Worm (Caenorhabditis elegans) whole organism, L4 larva: Measurements from ENCODE around the gene irld-40.

Experiments used
- F26F4.8 ChIP-seq: fragments of 200-800 bp; sonication (Bioruptor generic); conservative IDR thresholded peaks from 2 replicates; pipeline ENCODE4 v1.3.6; 2022; ENCODE audit warnings: missing genetic modification characterization, missing compliant biosample characterization
- T26A8.4 ChIP-seq: fragments of 200-800 bp; sonication (Bioruptor generic); IDR thresholded peaks from 2 replicates; pipeline ENCODE4 v1.3.6; 2022; ENCODE audit warnings: missing genetic modification characterization, missing compliant biosample characterization
- Y5F2A.4 ChIP-seq: fragments of 200-800 bp; sonication (Bioruptor generic); optimal IDR thresholded peaks from 2 replicates; lab custom pipeline; 2018; ENCODE audit warnings: mild to moderate bottlenecking, missing genetic modification characterization, missing compliant biosample characterization
- ceh-20 ChIP-seq: fragments of 200-800 bp; sonication (Bioruptor generic); IDR thresholded peaks from 2 replicates; pipeline ENCODE4 v1.3.6; 2022; ENCODE audit warnings: missing genetic modification reagents, missing genetic modification characterization, missing compliant biosample characterization
- ceh-28 ChIP-seq: fragments of 150-350 bp; optimal IDR thresholded peaks from 2 replicates; lab custom pipeline; 2014; ENCODE audit warnings: missing biosample characterization, missing genetic modification reagents, missing genetic modification characterization
- ceh-32 ChIP-seq: sonication (generic microtip); optimal IDR thresholded peaks from 2 replicates; lab custom pipeline; 2016; ENCODE audit warnings: mild to moderate bottlenecking, missing genetic modification characterization, missing compliant biosample characterization; ENCODE audit not compliant: poor library complexity
- ces-1 ChIP-seq: fragments of 150-350 bp; sonication (generic microtip); optimal IDR thresholded peaks from 4 replicates; lab custom pipeline; 2014; ENCODE audit warnings: missing biosample characterization, missing genetic modification reagents, missing genetic modification characterization
- daf-12 ChIP-seq: fragments of 150-350 bp; optimal IDR thresholded peaks from 2 replicates; lab custom pipeline; 2014; ENCODE audit warnings: missing biosample characterization, missing genetic modification reagents, missing genetic modification characterization
- daf-8 ChIP-seq: fragments of 200-800 bp; sonication (Bioruptor generic); IDR thresholded peaks from 2 replicates; pipeline ENCODE4 v1.3.6; 2022; ENCODE audit warnings: missing genetic modification characterization, missing compliant biosample characterization
- dmd-8 ChIP-seq: fragments of 200-800 bp; sonication (Bioruptor generic); IDR thresholded peaks from 2 replicates; pipeline ENCODE4 v1.3.6; 2022; ENCODE audit warnings: missing genetic modification characterization, missing compliant biosample characterization
- hif-1 ChIP-seq, 2 experiments: sonication (generic microtip); optimal IDR thresholded peaks; 2 replicates each; lab custom pipeline; 2016 to 2017; ENCODE audit warnings: missing compliant biosample characterization in 2 of 2, missing genetic modification characterization in 2 of 2, missing genetic modification reagents in 2 of 2, missing genotype in 2 of 2, mild to moderate bottlenecking in 1 of 2
- hmg-1.1 ChIP-seq: fragments of 200-800 bp; sonication (Bioruptor generic); IDR thresholded peaks from 2 replicates; pipeline ENCODE4 v1.3.6; 2022; ENCODE audit warnings: missing genetic modification reagents, missing genetic modification characterization, missing compliant biosample characterization
- lin-15B ChIP-seq: fragments of 150-350 bp; sonication (generic microtip); optimal IDR thresholded peaks from 3 replicates; lab custom pipeline; 2014; ENCODE audit warnings: missing biosample characterization, missing genetic modification characterization
- lir-3 ChIP-seq: sonication (generic microtip); optimal IDR thresholded peaks from 2 replicates; lab custom pipeline; 2016; ENCODE audit warnings: mild to moderate bottlenecking, missing genetic modification characterization, missing compliant biosample characterization
- nhr-111 ChIP-seq: fragments of 200-800 bp; sonication (Bioruptor generic); optimal IDR thresholded peaks from 2 replicates; lab custom pipeline; 2018; ENCODE audit warnings: mild to moderate bottlenecking, missing genetic modification characterization, missing compliant biosample characterization
- nhr-237 ChIP-seq: sonication (generic microtip); optimal IDR thresholded peaks from 2 replicates; lab custom pipeline; 2017; ENCODE audit warnings: missing biosample characterization, missing genetic modification characterization
- nhr-25 ChIP-seq: sonication (generic microtip); optimal IDR thresholded peaks from 2 replicates; lab custom pipeline; 2017; ENCODE audit warnings: missing genetic modification characterization, mild to moderate bottlenecking, missing compliant biosample characterization, antibody characterized with exemption, moderate library complexity, borderline replicate concordance; ENCODE audit not compliant: insufficient read depth
- nhr-41 ChIP-seq: fragments of 200-800 bp; sonication (Bioruptor generic); IDR thresholded peaks from 2 replicates; pipeline ENCODE4 v1.3.6; 2022; ENCODE audit warnings: missing genetic modification reagents, missing genetic modification characterization, missing compliant biosample characterization
- nhr-77 ChIP-seq: fragments of 150-350 bp; optimal IDR thresholded peaks from 2 replicates; lab custom pipeline; 2014; ENCODE audit warnings: missing biosample characterization, missing genetic modification characterization
- pha-4 ChIP-seq, 2 experiments: fragments of 150-350 bp in 1 of 2; fragments of 200-800 bp in 1 of 2; sonication (Bioruptor generic) in 1 of 2; IDR thresholded peaks in 1 of 2; optimal IDR thresholded peaks in 1 of 2; 2 replicates each; pipeline versions ENCODE4 v1.3.6 to Lab custom; 2014 to 2022; ENCODE audit warnings: missing genetic modification characterization in 2 of 2, missing genetic modification reagents in 2 of 2, missing biosample characterization in 1 of 2, missing compliant biosample characterization in 1 of 2
- rbr-2 ChIP-seq: sonication (generic microtip); optimal IDR thresholded peaks from 2 replicates; lab custom pipeline; 2016; ENCODE audit warnings: missing genotype, missing genetic modification characterization, missing compliant biosample characterization
- sdz-12 ChIP-seq: fragments of 200-800 bp; sonication (Bioruptor generic); optimal IDR thresholded peaks from 2 replicates; lab custom pipeline; 2018; ENCODE audit warnings: mild to moderate bottlenecking, missing genetic modification characterization, missing compliant biosample characterization
- set-16 ChIP-seq: fragments of 200-800 bp; sonication (Bioruptor generic); IDR thresholded peaks from 2 replicates; pipeline ENCODE4 v1.3.6; 2022; ENCODE audit warnings: missing genetic modification reagents, missing genetic modification characterization, missing compliant biosample characterization
- skn-1 ChIP-seq: fragments of 150-350 bp; optimal IDR thresholded peaks from 2 replicates; lab custom pipeline; 2014; ENCODE audit warnings: missing biosample characterization, missing genetic modification characterization
- snpc-1.2 ChIP-seq: fragments of 200-800 bp; sonication (Bioruptor generic); IDR thresholded peaks from 2 replicates; pipeline ENCODE4 v1.3.6; 2022; ENCODE audit warnings: missing genetic modification reagents, missing genetic modification characterization, missing compliant biosample characterization
- snpc-4 ChIP-seq: fragments of 150-350 bp; optimal IDR thresholded peaks from 2 replicates; lab custom pipeline; 2014; ENCODE audit warnings: missing biosample characterization, missing genetic modification characterization
- tag-97 ChIP-seq: fragments of 200-800 bp; sonication (Bioruptor generic); IDR thresholded peaks from 2 replicates; pipeline ENCODE4 v1.3.6; 2022; ENCODE audit warnings: missing genetic modification characterization, missing compliant biosample characterization
- tra-1 ChIP-seq: fragments of 200-800 bp; sonication (Bioruptor generic); IDR thresholded peaks from 2 replicates; pipeline ENCODE4 v1.3.6; 2022; ENCODE audit warnings: missing genetic modification reagents, missing genetic modification characterization, missing compliant biosample characterization
- unc-39 ChIP-seq: sonication (generic microtip); optimal IDR thresholded peaks from 2 replicates; lab custom pipeline; 2017; ENCODE audit warnings: missing biosample characterization, missing genetic modification characterization
- unc-62 ChIP-seq, 3 experiments: fragments of 150-350 bp in 1 of 3; sonication (generic microtip); optimal IDR thresholded peaks in 2 of 3; peaks in 1 of 3; 1 replicate in 1 of 3; 2 replicates in 2 of 3; lab custom pipeline; 2014 to 2017; ENCODE audit warnings: missing biosample characterization in 3 of 3, missing genetic modification characterization in 3 of 3, missing genetic modification reagents in 3 of 3, missing genotype in 1 of 3
- zag-1 ChIP-seq: fragments of 150-350 bp; optimal IDR thresholded peaks from 2 replicates; lab custom pipeline; 2014; ENCODE audit warnings: missing biosample characterization, missing genetic modification characterization
- zfp-2 ChIP-seq: sonication (generic microtip); optimal IDR thresholded peaks from 2 replicates; lab custom pipeline; 2016; ENCODE audit warnings: mild to moderate bottlenecking, missing genetic modification characterization, missing compliant biosample characterization

irld-40 gene

DNA sequence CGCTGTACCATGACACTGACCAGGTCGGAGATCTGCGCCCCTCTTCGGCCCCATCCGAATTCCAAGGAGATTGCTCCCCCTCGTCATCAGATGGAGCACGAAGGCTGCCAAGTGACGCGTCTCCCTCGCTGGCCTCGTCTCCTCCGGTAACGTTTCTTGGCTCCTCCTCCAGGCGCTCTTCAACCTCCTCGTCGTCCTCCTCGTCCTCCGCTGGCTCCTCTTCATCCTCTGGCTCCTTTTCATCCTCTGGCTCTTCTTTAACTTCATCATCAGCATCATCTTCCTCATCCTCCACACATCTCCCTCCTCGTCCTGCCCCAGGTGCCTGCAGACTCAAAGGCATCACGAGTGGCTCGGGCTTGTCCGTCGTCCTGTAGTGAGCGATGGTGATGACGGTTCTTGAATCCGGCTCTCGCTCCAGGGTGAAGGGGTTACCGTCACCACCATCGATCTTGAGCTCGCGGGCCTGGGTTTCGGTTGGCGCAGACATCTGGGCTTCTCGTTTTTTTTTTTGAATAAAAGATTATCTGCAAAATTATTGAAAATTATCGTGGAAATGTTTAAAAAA, 36.9 kb downstream of the irld-40 start:
- peak; percentile 93 for TF ChIP-seq set-16 (GFP tag; lab: Robert Waterston, UW)
- TF ChIP-seq daf-8 (GFP tag; lab: Robert Waterston, UW), result no peak
- TF ChIP-seq dmd-8 (GFP tag; lab: Robert Waterston, UW), result peak; percentile 43; the same call in 1 of the 2 replicates

DNA sequence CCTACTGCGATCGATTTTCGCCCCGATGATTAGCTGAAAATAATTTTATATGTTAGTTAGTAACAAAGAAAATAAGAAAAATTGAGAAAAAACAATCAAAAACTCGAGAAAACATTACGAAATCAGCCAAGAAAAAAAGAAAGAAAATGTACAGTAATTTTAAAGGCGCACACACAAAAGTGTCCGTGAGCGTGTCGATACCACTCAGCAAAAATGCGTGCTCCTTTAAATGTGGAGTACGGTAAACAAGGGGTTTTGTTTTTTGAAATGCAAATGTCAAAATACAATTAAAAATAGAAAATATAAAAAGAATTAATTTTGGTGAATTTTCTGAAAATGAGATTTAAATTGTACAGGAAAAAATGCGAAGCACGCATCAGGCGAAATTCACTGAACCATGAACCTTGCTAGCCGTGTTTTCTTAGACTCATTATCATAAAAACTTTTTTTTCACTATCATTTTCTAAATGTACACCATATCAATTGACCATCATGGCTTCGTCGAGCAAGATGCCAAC, 39.3 kb downstream of the irld-40 start, which contains the start of gene srw-90:
TSS of gene srw-90 (plus strand) at position 468 of the 518 bp plus-strand sequence.
- TF ChIP-seq snpc-1.2 (GFP tag; lab: Robert Waterston, UW) (0 out of 2 replicates have a peak, but pooled peaks have one; percentile 17), snpc-4 (tag; lab: Kevin White, UChicago) (no peak), nhr-237 (tag; lab: Kevin White, UChicago) (no peak)

- TF ChIP-seq nhr-77 (tag; lab: Kevin White, UChicago) (no peak), tra-1 (GFP tag; lab: Robert Waterston, UW) (no peak), ces-1 (GFP tag; lab: Kevin White, UChicago) (no peak), daf-12 (tag; lab: Kevin White, UChicago) (no peak), lir-3 (no peak), unc-62 (GFP tag; optimal IDR thresholded peaks at IDR 0.05 in 1 of 2; lab: Kevin White, UChicago) (no peak), unc-62 (tag; optimal IDR thresholded peaks at IDR 0.05; lab: Kevin White, UChicago) (no peak), tag-97 (GFP tag; lab: Robert Waterston, UW) (no peak), Y5F2A.4 (GFP tag; lab: Kevin White, UChicago) (no peak), rbr-2 (tag; lab: Kevin White, UChicago) (no peak), nhr-111 (GFP tag; lab: Kevin White, UChicago) (no peak), zfp-2 (tag; lab: Kevin White, UChicago) (no peak)
These were observed 46.1 kb downstream of the irld-40 start, which contains the start of gene srw-99 for ce11 chrV:1708441-1708840. srw-99 (plus strand) TSS chrV:1708741.

- TF ChIP-seq nhr-25 (tag; lab: Kevin White, UChicago) (no peak), sdz-12 (no peak), ceh-20 (GFP tag; lab: Robert Waterston, UW) (no peak), unc-39 (tag; lab: Kevin White, UChicago) (no peak), hif-1 (tag; optimal IDR thresholded peaks at IDR 0.05; lab: Kevin White, UChicago) (no peak), tag-97 (GFP tag; lab: Robert Waterston, UW) (no peak), ceh-32 (tag; lab: Kevin White, UChicago) (no peak), T26A8.4 (GFP tag; lab: Robert Waterston, UW) (no peak), lin-15B (no peak), pha-4 (GFP tag; IDR thresholded peaks at IDR 0.05; lab: Robert Waterston, UW) (no peak), pha-4 (tag; optimal IDR thresholded peaks at IDR 0.05; lab: Kevin White, UChicago) (no peak), zag-1 (tag; lab: Kevin White, UChicago) (no peak), ceh-28 (tag; lab: Kevin White, UChicago) (no peak), F26F4.8 (GFP tag; lab: Robert Waterston, UW) (no peak), nhr-41 (GFP tag; lab: Robert Waterston, UW) (no peak), tra-1 (GFP tag; lab: Robert Waterston, UW) (no peak), hmg-1.1 (GFP tag; lab: Robert Waterston, UW) (no peak), skn-1 (no peak)
- TF ChIP-seq, all 104 proteins: peak for 0
These were observed 48.5 kb downstream of the irld-40 start, which contains the start of gene srw-100 for ce11 chrV:1710909-1711308. srw-100 (plus strand) TSS chrV:1711209.
